Worm (Caenorhabditis elegans) whole organism, L4 larva: ENCODE results near the gene rpn-1.
A peak's percentile ranks its signal among the peaks of the same experiment; 100 is the strongest.

Experiments
- D1046.2 ChIP-seq: fragments of 200-800 bp; sonication (Bioruptor generic); IDR thresholded peaks from 2 replicates; pipeline ENCODE4 v1.3.6; 2022; ENCODE audit warnings: missing genetic modification characterization, missing compliant biosample characterization
- F10B5.3 ChIP-seq: sonication (generic microtip); optimal IDR thresholded peaks from 2 replicates; lab custom pipeline; 2016; ENCODE audit warnings: mild to moderate bottlenecking, missing genetic modification characterization, missing compliant biosample characterization
- F37D6.2 ChIP-seq: sonication (generic microtip); optimal IDR thresholded peaks from 2 replicates; lab custom pipeline; 2016; ENCODE audit warnings: mild to moderate bottlenecking, missing genetic modification characterization, missing compliant biosample characterization
- F49E8.2 ChIP-seq: sonication (generic microtip); optimal IDR thresholded peaks from 2 replicates; lab custom pipeline; 2016; ENCODE audit warnings: missing compliant biosample characterization, mild to moderate bottlenecking, missing genetic modification characterization, borderline replicate concordance
- T20F7.1 ChIP-seq: fragments of 200-800 bp; sonication (Bioruptor generic); optimal IDR thresholded peaks from 2 replicates; lab custom pipeline; 2018; ENCODE audit warnings: mild to moderate bottlenecking, missing genetic modification characterization, missing compliant biosample characterization
- Y48G9A.11 ChIP-seq: fragments of 200-800 bp; sonication (Bioruptor generic); IDR thresholded peaks from 2 replicates; pipeline ENCODE4 v1.3.6; 2022; ENCODE audit warnings: missing genetic modification reagents, missing genetic modification characterization, missing compliant biosample characterization
- Y5F2A.4 ChIP-seq: fragments of 200-800 bp; sonication (Bioruptor generic); optimal IDR thresholded peaks from 2 replicates; lab custom pipeline; 2018; ENCODE audit warnings: mild to moderate bottlenecking, missing genetic modification characterization, missing compliant biosample characterization
- Y75B8A.6 ChIP-seq: fragments of 200-800 bp; sonication (Bioruptor generic); IDR thresholded peaks from 2 replicates; pipeline ENCODE4 v1.3.6; 2022; ENCODE audit warnings: missing genetic modification reagents, missing genetic modification characterization, missing compliant biosample characterization
- ZK337.2 ChIP-seq: fragments of 200-800 bp; sonication (Bioruptor generic); IDR thresholded peaks from 2 replicates; pipeline ENCODE4 v1.3.6; 2022; ENCODE audit warnings: missing genetic modification reagents, missing genetic modification characterization, missing compliant biosample characterization
- aha-1 ChIP-seq: fragments of 150-350 bp; peaks from one replicate; lab custom pipeline; 2014; ENCODE audit warnings: missing biosample characterization, missing genetic modification characterization
- aly-2 ChIP-seq: sonication (generic microtip); optimal IDR thresholded peaks from 2 replicates; lab custom pipeline; 2018; ENCODE audit warnings: missing biosample characterization, missing genetic modification characterization
- ama-1 ChIP-seq: fragments of 150-350 bp; optimal IDR thresholded peaks from 2 replicates; lab custom pipeline; 2014; ENCODE audit warnings: inconsistent platforms, mixed read lengths
- arid-1 ChIP-seq: fragments of 200-800 bp; sonication (Bioruptor generic); conservative IDR thresholded peaks from 2 replicates; pipeline ENCODE4 v1.3.6; 2022; ENCODE audit warnings: missing genetic modification reagents, missing genetic modification characterization, missing compliant biosample characterization
- ceh-28 ChIP-seq: fragments of 150-350 bp; optimal IDR thresholded peaks from 2 replicates; lab custom pipeline; 2014; ENCODE audit warnings: missing biosample characterization, missing genetic modification reagents, missing genetic modification characterization
- ceh-82 ChIP-seq: sonication (generic microtip); optimal IDR thresholded peaks from 2 replicates; lab custom pipeline; 2017; ENCODE audit warnings: missing biosample characterization, missing genetic modification characterization
- ces-1 ChIP-seq: fragments of 150-350 bp; sonication (generic microtip); optimal IDR thresholded peaks from 4 replicates; lab custom pipeline; 2014; ENCODE audit warnings: missing biosample characterization, missing genetic modification reagents, missing genetic modification characterization
- daf-16 ChIP-seq, 3 experiments: sonication (generic microtip); optimal IDR thresholded peaks; 2 replicates each; lab custom pipeline; 2016 to 2017; ENCODE audit warnings: missing genetic modification characterization in 3 of 3, missing genetic modification reagents in 3 of 3, mild to moderate bottlenecking in 2 of 3, missing compliant biosample characterization in 2 of 3, missing biosample characterization in 1 of 3, moderate library complexity in 1 of 3
- daf-8 ChIP-seq: fragments of 200-800 bp; sonication (Bioruptor generic); IDR thresholded peaks from 2 replicates; pipeline ENCODE4 v1.3.6; 2022; ENCODE audit warnings: missing genetic modification characterization, missing compliant biosample characterization
- dpl-1 ChIP-seq: fragments of 150-350 bp; optimal IDR thresholded peaks from 2 replicates; lab custom pipeline; 2014; ENCODE audit warnings: missing biosample characterization, missing genetic modification reagents, missing genetic modification characterization
- egl-27 ChIP-seq: sonication (generic microtip); optimal IDR thresholded peaks from 3 replicates; lab custom pipeline; 2017; ENCODE audit warnings: missing biosample characterization, missing genetic modification reagents, missing genetic modification characterization
- fos-1 ChIP-seq: fragments of 150-350 bp; optimal IDR thresholded peaks from 2 replicates; lab custom pipeline; 2014; ENCODE audit warnings: missing biosample characterization, missing genetic modification characterization
- gei-8 ChIP-seq: fragments of 200-800 bp; sonication (Bioruptor generic); optimal IDR thresholded peaks from 2 replicates; lab custom pipeline; 2018; ENCODE audit warnings: mild to moderate bottlenecking, missing genetic modification characterization, missing compliant biosample characterization
- hif-1 ChIP-seq, 2 experiments: sonication (generic microtip); optimal IDR thresholded peaks; 2 replicates each; lab custom pipeline; 2016 to 2017; ENCODE audit warnings: missing compliant biosample characterization in 2 of 2, missing genetic modification characterization in 2 of 2, missing genetic modification reagents in 2 of 2, missing genotype in 2 of 2, mild to moderate bottlenecking in 1 of 2
- lim-7 ChIP-seq: fragments of 200-800 bp; sonication (Bioruptor generic); IDR thresholded peaks from 2 replicates; pipeline ENCODE4 v1.3.6; 2022; ENCODE audit warnings: missing genetic modification characterization, missing compliant biosample characterization
- lin-1 ChIP-seq: fragments of 200-800 bp; sonication (Bioruptor generic); IDR thresholded peaks from 2 replicates; pipeline ENCODE4 v1.3.6; 2022; ENCODE audit warnings: missing genetic modification reagents, missing genetic modification characterization, missing compliant biosample characterization
- lin-15B ChIP-seq: fragments of 150-350 bp; sonication (generic microtip); optimal IDR thresholded peaks from 3 replicates; lab custom pipeline; 2014; ENCODE audit warnings: missing biosample characterization, missing genetic modification characterization
- lin-38 ChIP-seq: fragments of 200-800 bp; sonication (Bioruptor generic); IDR thresholded peaks from 2 replicates; pipeline ENCODE4 v1.3.6; 2022; ENCODE audit warnings: missing genetic modification reagents, missing genetic modification characterization, missing compliant biosample characterization
- lin-39 ChIP-seq: fragments of 150-350 bp; optimal IDR thresholded peaks from 2 replicates; lab custom pipeline; 2014; ENCODE audit warnings: missing biosample characterization, missing genetic modification reagents, missing genetic modification characterization
- madf-5 ChIP-seq, 2 experiments: fragments of 200-800 bp; sonication (Bioruptor generic); IDR thresholded peaks; 2 replicates each; pipeline ENCODE4 v1.3.6; 2022; ENCODE audit warnings: missing compliant biosample characterization in 2 of 2, missing genetic modification characterization in 2 of 2
- mep-1 ChIP-seq: fragments of 150-350 bp; sonication (generic microtip); optimal IDR thresholded peaks from 3 replicates; lab custom pipeline; 2014; ENCODE audit warnings: missing biosample characterization, missing genetic modification characterization
- mxl-2 ChIP-seq: fragments of 200-800 bp; sonication (Bioruptor generic); conservative IDR thresholded peaks from 2 replicates; pipeline ENCODE4 v1.3.6; 2022; ENCODE audit warnings: missing genetic modification reagents, missing genetic modification characterization, missing compliant biosample characterization
- nhr-10 ChIP-seq: fragments of 150-350 bp; optimal IDR thresholded peaks from 2 replicates; lab custom pipeline; 2014; ENCODE audit warnings: missing biosample characterization, missing genetic modification characterization
- nhr-102 ChIP-seq: sonication (generic microtip); optimal IDR thresholded peaks from 2 replicates; lab custom pipeline; 2016; ENCODE audit warnings: mild to moderate bottlenecking, missing genetic modification characterization, moderate library complexity, missing compliant biosample characterization
- nhr-111 ChIP-seq: fragments of 200-800 bp; sonication (Bioruptor generic); optimal IDR thresholded peaks from 2 replicates; lab custom pipeline; 2018; ENCODE audit warnings: mild to moderate bottlenecking, missing genetic modification characterization, missing compliant biosample characterization
- nhr-48 ChIP-seq: sonication (generic microtip); optimal IDR thresholded peaks from 2 replicates; lab custom pipeline; 2016; ENCODE audit warnings: mild to moderate bottlenecking, missing genetic modification characterization, missing compliant biosample characterization
- nhr-76 ChIP-seq: fragments of 150-350 bp; optimal IDR thresholded peaks from 2 replicates; lab custom pipeline; 2014; ENCODE audit warnings: missing biosample characterization, missing genetic modification characterization
- php-3 ChIP-seq: fragments of 200-800 bp; sonication (Bioruptor generic); IDR thresholded peaks from 2 replicates; pipeline ENCODE4 v1.3.6; 2022; ENCODE audit warnings: missing genetic modification reagents, missing genetic modification characterization, missing compliant biosample characterization
- snpc-1.2 ChIP-seq: fragments of 200-800 bp; sonication (Bioruptor generic); IDR thresholded peaks from 2 replicates; pipeline ENCODE4 v1.3.6; 2022; ENCODE audit warnings: missing genetic modification reagents, missing genetic modification characterization, missing compliant biosample characterization
- tag-97 ChIP-seq: fragments of 200-800 bp; sonication (Bioruptor generic); IDR thresholded peaks from 2 replicates; pipeline ENCODE4 v1.3.6; 2022; ENCODE audit warnings: missing genetic modification characterization, missing compliant biosample characterization
- vab-7 ChIP-seq: fragments of 200-800 bp; sonication (Bioruptor generic); IDR thresholded peaks from 2 replicates; pipeline ENCODE4 v1.3.6; 2022; ENCODE audit warnings: missing genetic modification reagents, missing genetic modification characterization, missing compliant biosample characterization
- zag-1 ChIP-seq: fragments of 150-350 bp; optimal IDR thresholded peaks from 2 replicates; lab custom pipeline; 2014; ENCODE audit warnings: missing biosample characterization, missing genetic modification characterization
- zip-11 ChIP-seq: fragments of 200-800 bp; sonication (Bioruptor generic); IDR thresholded peaks from 2 replicates; pipeline ENCODE4 v1.3.6; 2022; ENCODE audit warnings: missing genetic modification characterization, missing compliant biosample characterization

rpn-1 gene

DNA sequence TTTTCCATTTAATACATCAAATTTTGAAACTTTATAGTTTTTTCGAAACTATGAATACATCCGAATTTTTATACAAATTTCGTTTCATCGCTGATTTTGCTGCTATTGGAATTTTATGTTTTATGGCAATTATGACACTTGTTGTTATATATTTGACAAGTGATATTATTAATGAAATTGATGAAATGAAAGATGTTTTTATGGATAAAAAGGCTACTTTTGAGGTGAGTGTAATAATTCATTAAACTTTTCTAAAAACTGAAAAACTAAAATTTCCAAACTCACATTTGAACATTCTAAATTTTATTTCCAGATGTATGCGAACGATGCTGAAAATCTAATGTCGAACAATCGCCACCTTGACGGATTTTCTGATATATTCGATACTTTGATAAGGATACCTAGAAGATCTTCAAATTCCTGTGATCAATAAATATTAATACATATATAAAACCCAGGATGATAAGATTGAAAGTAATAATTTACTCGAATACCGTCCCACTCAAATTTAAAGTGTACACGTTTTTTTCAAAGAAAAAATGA, 3.7 kb downstream of the rpn-1 start, which contains the start of the genes T22D1.17 and T22D1.8:
T22D1.17 (plus strand) TSS at position 51 of the 543 bp plus-strand sequence.
T22D1.8 (minus strand) TSS at position 402 of the 543 bp plus-strand sequence.
- peak; percentile 8 for TF ChIP-seq nhr-102 (tag; lab: Kevin White, UChicago)
- no peak for TF ChIP-seq T20F7.1
- peak; percentile 10 for TF ChIP-seq ama-1 (lab: Kevin White, UChicago)
- TF ChIP-seq Y75B8A.6 (GFP tag; lab: Robert Waterston, UW), result no peak
- TF ChIP-seq mep-1 (tag; lab: Kevin White, UChicago), result no peak
- no peak for TF ChIP-seq ceh-82 (tag; lab: Kevin White, UChicago)
- TF ChIP-seq gei-8 (GFP tag; lab: Kevin White, UChicago), result no peak
- TF ChIP-seq zag-1, result no peak
- no peak for TF ChIP-seq ceh-28 (tag; lab: Kevin White, UChicago)
- TF ChIP-seq egl-27 (tag; lab: Kevin White, UChicago), result no peak
- peak; percentile 30 for TF ChIP-seq F49E8.2 (tag; lab: Kevin White, UChicago)
- no peak for TF ChIP-seq ces-1 (GFP tag; lab: Kevin White, UChicago)
- TF ChIP-seq nhr-10 (tag; lab: Kevin White, UChicago), result no peak
- no peak for TF ChIP-seq nhr-76
- TF ChIP-seq Y5F2A.4 (GFP tag; lab: Kevin White, UChicago), result no peak
- TF ChIP-seq aly-2 (tag; lab: Kevin White, UChicago), result peak; percentile 69
- no peak for TF ChIP-seq fos-1 (tag; lab: Kevin White, UChicago)
- no peak for TF ChIP-seq nhr-48 (tag; lab: Kevin White, UChicago)
- no peak for TF ChIP-seq daf-8 (GFP tag; lab: Robert Waterston, UW)
- TF ChIP-seq D1046.2 (GFP tag; lab: Robert Waterston, UW), result no peak
- no peak for TF ChIP-seq dpl-1 (GFP tag; lab: Kevin White, UChicago)
- no peak for TF ChIP-seq Y48G9A.11 (GFP tag; lab: Robert Waterston, UW)
- no peak for TF ChIP-seq vab-7 (GFP tag; lab: Robert Waterston, UW)
- no peak for TF ChIP-seq F37D6.2 (tag; lab: Kevin White, UChicago)
- TF ChIP-seq lin-1 (GFP tag; lab: Robert Waterston, UW), result no peak
- TF ChIP-seq hif-1 (tag; optimal IDR thresholded peaks at IDR 0.05; lab: Kevin White, UChicago), result no peak
- TF ChIP-seq tag-97, result no peak
- no peak for TF ChIP-seq ZK337.2 (GFP tag; lab: Robert Waterston, UW)
- TF ChIP-seq daf-16 (GFP tag; optimal IDR thresholded peaks at IDR 0.05; lab: Kevin White, UChicago), result no peak
- peak; percentile 24 for TF ChIP-seq daf-16 (tag; optimal IDR thresholded peaks at IDR 0.05; lab: Kevin White, UChicago)
- no peak for TF ChIP-seq mxl-2 (GFP tag; lab: Robert Waterston, UW)
- TF ChIP-seq php-3 (GFP tag; lab: Robert Waterston, UW), result no peak
- TF ChIP-seq zip-11 (GFP tag; lab: Robert Waterston, UW), result no peak
- peak; percentile 48; the same call in 1 of the 2 replicates for TF ChIP-seq snpc-1.2 (GFP tag; lab: Robert Waterston, UW)
- TF ChIP-seq nhr-111, result peak; percentile 10
- peak; percentile 55 for TF ChIP-seq lin-38 (GFP tag; lab: Robert Waterston, UW)
- TF ChIP-seq lin-39 (tag; lab: Kevin White, UChicago), result no peak
- no peak for TF ChIP-seq lim-7 (GFP tag; lab: Robert Waterston, UW)
- peak; percentile 47; the same call in 1 of the 2 replicates for TF ChIP-seq arid-1 (GFP tag; lab: Robert Waterston, UW)
- no peak for TF ChIP-seq aha-1 (tag; lab: Kevin White, UChicago)
- no peak for TF ChIP-seq lin-15B (tag; lab: Kevin White, UChicago)
- no peak for TF ChIP-seq madf-5 (GFP tag; IDR thresholded peaks at IDR 0.05; lab: Robert Waterston, UW)
- TF ChIP-seq F10B5.3, result peak; percentile 17
